Fruit fly (Drosophila melanogaster) S2 (cell line): ENCODE results near the gene eIF2Bbeta.

ENCODE experiments used
- CG8478 ChIP-seq: fragments of >200 bp; optimal IDR thresholded peaks from 2 replicates; lab custom pipeline; 2018
- CTCF ChIP-seq, 2 experiments: fragments of >200 bp; optimal IDR thresholded peaks; 2 replicates each; lab custom pipeline; 2018

DNA sequence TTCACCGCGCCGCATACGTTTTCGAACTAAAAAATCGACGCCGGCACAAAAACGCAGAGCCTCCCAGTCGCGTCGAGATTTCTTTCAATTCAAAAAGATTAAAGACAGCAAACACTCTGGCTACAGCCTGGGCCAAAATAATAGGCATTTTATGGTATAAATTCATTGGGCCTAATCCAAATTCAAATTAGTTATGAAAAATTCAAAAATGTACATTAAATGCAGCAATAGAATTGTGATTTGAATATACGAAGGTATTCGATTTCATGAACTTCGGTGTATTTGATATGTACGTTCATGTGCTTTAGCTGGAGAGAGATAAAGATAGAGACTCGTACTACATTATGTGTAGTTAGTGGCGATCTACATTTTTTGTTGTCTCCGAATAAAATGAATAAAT lies 39.7 kb downstream of the eIF2Bbeta start, which contains the start of gene Syx4:
- TF ChIP-seq CG8478 (lab: Kevin White, UChicago) (no peak), CTCF (optimal IDR thresholded peaks at IDR 0.05; lab: Kevin White, UChicago) (no peak)
